Worm (Caenorhabditis elegans) whole organism, young adult: ENCODE results near the gene B0336.12.
A peak's percentile ranks its signal among the peaks of the same experiment; 100 is the strongest.

Experiments
- C17E4.6 ChIP-seq: fragments of 200-800 bp; sonication (Bioruptor generic); IDR thresholded peaks from 2 replicates; pipeline ENCODE4 v1.3.6; 2022; ENCODE audit warnings: missing genetic modification reagents, missing genetic modification characterization, missing compliant biosample characterization
- F23B12.7 ChIP-seq: sonication (generic microtip); optimal IDR thresholded peaks from 2 replicates; lab custom pipeline; 2017; ENCODE audit warnings: missing genetic modification characterization, mild to moderate bottlenecking, missing compliant biosample characterization, antibody characterized with exemption, moderate library complexity; ENCODE audit not compliant: insufficient read depth
- Y53G8AR.9 ChIP-seq: fragments of 200-800 bp; sonication (Bioruptor generic); conservative IDR thresholded peaks from 2 replicates; pipeline ENCODE4 v1.3.6; 2022; ENCODE audit warnings: missing genetic modification reagents, missing genetic modification characterization, missing compliant biosample characterization
- Y56A3A.18 ChIP-seq: fragments of 200-800 bp; sonication (Bioruptor generic); IDR thresholded peaks from 2 replicates; pipeline ENCODE4 v1.3.6; 2022; ENCODE audit warnings: missing genetic modification reagents, missing genetic modification characterization, missing compliant biosample characterization
- Y95B8A.8 ChIP-seq: fragments of 200-800 bp; sonication (Bioruptor generic); IDR thresholded peaks from 2 replicates; pipeline ENCODE4 v1.3.6; 2022; ENCODE audit warnings: missing genetic modification reagents, missing genetic modification characterization, missing compliant biosample characterization
- ZK185.1 ChIP-seq: sonication (generic microtip); optimal IDR thresholded peaks from 2 replicates; lab custom pipeline; 2016; ENCODE audit warnings: mild to moderate bottlenecking, missing genetic modification characterization, missing compliant biosample characterization; ENCODE audit not compliant: poor library complexity, severe bottlenecking
- aptf-2 ChIP-seq: fragments of 200-800 bp; sonication (Bioruptor generic); conservative IDR thresholded peaks from 2 replicates; pipeline ENCODE4 v1.3.6; 2022; ENCODE audit warnings: missing genetic modification reagents, missing genetic modification characterization, missing compliant biosample characterization
- atf-7 ChIP-seq: sonication (generic microtip); optimal IDR thresholded peaks from 2 replicates; lab custom pipeline; 2017; ENCODE audit warnings: mild to moderate bottlenecking, missing genetic modification characterization, missing compliant biosample characterization
- attf-3 ChIP-seq: fragments of 200-800 bp; sonication (Bioruptor generic); conservative IDR thresholded peaks from 2 replicates; pipeline ENCODE4 v1.3.6; 2022; ENCODE audit warnings: missing genetic modification reagents, missing genetic modification characterization, missing compliant biosample characterization
- bed-2 ChIP-seq: fragments of 200-800 bp; sonication (Bioruptor generic); IDR thresholded peaks from 2 replicates; pipeline ENCODE4 v1.3.6; 2022; ENCODE audit warnings: missing genetic modification reagents, missing genetic modification characterization, missing compliant biosample characterization
- cebp-1 ChIP-seq, 2 experiments: fragments of 200-800 bp in 1 of 2; sonication (Bioruptor generic) in 1 of 2; sonication (generic microtip) in 1 of 2; IDR thresholded peaks in 1 of 2; optimal IDR thresholded peaks in 1 of 2; 2 replicates each; pipeline versions ENCODE4 v1.3.6 to Lab custom; 2017 to 2022; ENCODE audit warnings: missing compliant biosample characterization in 2 of 2, missing genetic modification characterization in 2 of 2, mild to moderate bottlenecking in 1 of 2, missing genetic modification reagents in 1 of 2, moderate library complexity in 1 of 2
- cebp-2 ChIP-seq: fragments of 200-800 bp; sonication (Bioruptor generic); IDR thresholded peaks from 2 replicates; pipeline ENCODE4 v1.3.6; 2022; ENCODE audit warnings: missing genetic modification characterization, missing compliant biosample characterization
- ceh-100 ChIP-seq: fragments of 200-800 bp; sonication (Bioruptor generic); IDR thresholded peaks from 2 replicates; pipeline ENCODE4 v1.3.6; 2022; ENCODE audit warnings: missing genetic modification reagents, missing genetic modification characterization, missing compliant biosample characterization
- ceh-79 ChIP-seq: sonication (generic microtip); optimal IDR thresholded peaks from 2 replicates; lab custom pipeline; 2017; ENCODE audit warnings: mild to moderate bottlenecking, missing genetic modification characterization, missing compliant biosample characterization
- die-1 ChIP-seq: sonication (generic microtip); optimal IDR thresholded peaks from 2 replicates; lab custom pipeline; 2016; ENCODE audit warnings: missing genotype, mild to moderate bottlenecking, missing genetic modification characterization, missing compliant biosample characterization
- dox-1 ChIP-seq: fragments of 200-800 bp; sonication (Bioruptor generic); IDR thresholded peaks from 2 replicates; pipeline ENCODE4 v1.3.6; 2022; ENCODE audit warnings: missing genetic modification reagents, missing genetic modification characterization, missing compliant biosample characterization
- dpl-1 ChIP-seq: fragments of 150-350 bp; optimal IDR thresholded peaks from 2 replicates; lab custom pipeline; 2014; ENCODE audit warnings: missing biosample characterization, missing genetic modification reagents, missing genetic modification characterization
- egl-18 ChIP-seq: fragments of 200-800 bp; sonication (Bioruptor generic); IDR thresholded peaks from 2 replicates; pipeline ENCODE4 v1.3.6; 2022; ENCODE audit warnings: missing genetic modification reagents, missing genetic modification characterization, missing compliant biosample characterization
- ekl-4 ChIP-seq: fragments of 200-800 bp; sonication (Bioruptor generic); IDR thresholded peaks from 2 replicates; pipeline ENCODE4 v1.3.6; 2022; ENCODE audit warnings: missing genetic modification reagents, missing genetic modification characterization, missing compliant biosample characterization
- hmg-1.2 ChIP-seq: fragments of 200-800 bp; sonication (Bioruptor generic); IDR thresholded peaks from 2 replicates; pipeline ENCODE4 v1.3.6; 2022; ENCODE audit warnings: missing genetic modification reagents, missing genetic modification characterization, missing compliant biosample characterization
- hmg-20 ChIP-seq: fragments of 200-800 bp; sonication (Bioruptor generic); IDR thresholded peaks from 2 replicates; pipeline ENCODE4 v1.3.6; 2022; ENCODE audit warnings: missing genetic modification reagents, missing genetic modification characterization, missing compliant biosample characterization
- hrde-1 ChIP-seq: sonication (generic microtip); optimal IDR thresholded peaks from 2 replicates; lab custom pipeline; 2016; ENCODE audit warnings: missing genetic modification characterization, mild to moderate bottlenecking, missing compliant biosample characterization, moderate library complexity, missing genotype, missing genetic modification reagents, borderline replicate concordance
- lag-1 ChIP-seq: fragments of 200-800 bp; sonication (Bioruptor generic); IDR thresholded peaks from 2 replicates; pipeline ENCODE4 v1.3.6; 2022; ENCODE audit warnings: missing genetic modification reagents, missing genetic modification characterization, missing compliant biosample characterization
- lin-35 ChIP-seq, 3 experiments: fragments of 150-350 bp in 2 of 3; sonication (generic microtip) in 1 of 3; optimal IDR thresholded peaks; 2 replicates each; lab custom pipeline; 2014 to 2018; ENCODE audit warnings: missing biosample characterization in 3 of 3, missing genetic modification characterization in 3 of 3, missing genetic modification reagents in 3 of 3
- lin-54 ChIP-seq: fragments of 200-800 bp; sonication (Bioruptor generic); optimal IDR thresholded peaks from 2 replicates; lab custom pipeline; 2018; ENCODE audit warnings: mild to moderate bottlenecking, missing genetic modification characterization, missing compliant biosample characterization
- lsl-1 ChIP-seq: fragments of 200-800 bp; sonication (Bioruptor generic); optimal IDR thresholded peaks from 2 replicates; lab custom pipeline; 2018; ENCODE audit warnings: mild to moderate bottlenecking, missing genetic modification characterization, moderate library complexity, missing compliant biosample characterization
- madf-3 ChIP-seq: fragments of 200-800 bp; sonication (Bioruptor generic); IDR thresholded peaks from 2 replicates; pipeline ENCODE4 v1.3.6; 2022; ENCODE audit warnings: missing genetic modification reagents, missing genetic modification characterization, missing compliant biosample characterization
- madf-6 ChIP-seq: fragments of 200-800 bp; sonication (Bioruptor generic); IDR thresholded peaks from 2 replicates; pipeline ENCODE4 v1.3.6; 2022; ENCODE audit warnings: missing genetic modification reagents, missing genetic modification characterization, missing compliant biosample characterization
- madf-8 ChIP-seq: fragments of 200-800 bp; sonication (Bioruptor generic); conservative IDR thresholded peaks from 2 replicates; pipeline ENCODE4 v1.3.6; 2022; ENCODE audit warnings: missing genetic modification reagents, missing genetic modification characterization, missing compliant biosample characterization
- mcd-1 ChIP-seq: fragments of 200-800 bp; sonication (Bioruptor generic); IDR thresholded peaks from 2 replicates; pipeline ENCODE4 v1.3.6; 2022; ENCODE audit warnings: missing genetic modification reagents, missing genetic modification characterization, missing compliant biosample characterization
- nhr-80 ChIP-seq: sonication (generic microtip); optimal IDR thresholded peaks from 2 replicates; lab custom pipeline; 2016; ENCODE audit warnings: missing genetic modification characterization, missing compliant biosample characterization
- rcor-1 ChIP-seq: fragments of 200-800 bp; sonication (Bioruptor generic); IDR thresholded peaks from 2 replicates; pipeline ENCODE4 v1.3.6; 2022; ENCODE audit warnings: missing genetic modification reagents, missing genetic modification characterization, missing compliant biosample characterization
- rec-8 ChIP-seq, 2 experiments: sonication (generic microtip); optimal IDR thresholded peaks; 2 replicates each; lab custom pipeline; 2016; ENCODE audit warnings: mild to moderate bottlenecking in 2 of 2, missing genetic modification characterization in 2 of 2, missing genetic modification reagents in 2 of 2, missing genotype in 2 of 2, missing biosample characterization in 1 of 2, missing compliant biosample characterization in 1 of 2, moderate library complexity in 1 of 2
- repo-1 ChIP-seq: sonication (generic microtip); optimal IDR thresholded peaks from 2 replicates; lab custom pipeline; 2017; ENCODE audit warnings: mild to moderate bottlenecking, missing genetic modification characterization, missing compliant biosample characterization
- snpc-1.1 ChIP-seq: sonication (generic microtip); optimal IDR thresholded peaks from 2 replicates; lab custom pipeline; 2017; ENCODE audit warnings: missing genetic modification characterization, mild to moderate bottlenecking, missing compliant biosample characterization, antibody characterized with exemption, moderate library complexity, missing genotype, missing genetic modification reagents; ENCODE audit not compliant: insufficient read depth
- snpc-1.3 ChIP-seq: sonication (generic microtip); optimal IDR thresholded peaks from 2 replicates; lab custom pipeline; 2017; ENCODE audit warnings: missing genetic modification characterization, mild to moderate bottlenecking, missing compliant biosample characterization, antibody characterized with exemption, moderate library complexity, missing genotype, missing genetic modification reagents; ENCODE audit not compliant: insufficient read depth
- snpc-3.4 ChIP-seq: sonication (generic microtip); optimal IDR thresholded peaks from 2 replicates; lab custom pipeline; 2017; ENCODE audit warnings: missing genetic modification characterization, mild to moderate bottlenecking, missing compliant biosample characterization, antibody characterized with exemption, moderate library complexity, missing genotype, missing genetic modification reagents
- sptf-2 ChIP-seq: fragments of 200-800 bp; sonication (Bioruptor generic); optimal IDR thresholded peaks from 2 replicates; lab custom pipeline; 2018; ENCODE audit warnings: mild to moderate bottlenecking, missing genetic modification characterization, missing compliant biosample characterization
- tbx-9 ChIP-seq: sonication (generic microtip); optimal IDR thresholded peaks from 2 replicates; lab custom pipeline; 2016; ENCODE audit warnings: borderline replicate concordance, missing genetic modification characterization, inconsistent platforms, missing compliant biosample characterization
- tlf-1 ChIP-seq: fragments of 200-800 bp; sonication (Bioruptor generic); optimal IDR thresholded peaks from 2 replicates; lab custom pipeline; 2018; ENCODE audit warnings: mild to moderate bottlenecking, missing genetic modification characterization, missing compliant biosample characterization
- unc-130 ChIP-seq: sonication (generic microtip); optimal IDR thresholded peaks from 2 replicates; lab custom pipeline; 2016; ENCODE audit warnings: missing genetic modification reagents, missing genetic modification characterization, missing compliant biosample characterization
- xnd-1 ChIP-seq: sonication (generic microtip); optimal IDR thresholded peaks from 2 replicates; lab custom pipeline; 2016; ENCODE audit warnings: missing genotype, missing genetic modification reagents, missing genetic modification characterization, missing compliant biosample characterization
- ztf-18 ChIP-seq: sonication (generic microtip); optimal IDR thresholded peaks from 2 replicates; lab custom pipeline; 2016; ENCODE audit warnings: missing genotype, mild to moderate bottlenecking, missing genetic modification characterization, missing compliant biosample characterization

The B0336.12 gene

ce11 chrIII:5665278-5665677 is 44.7 kb downstream of the B0336.12 start:
- TF ChIP-seq tbx-9 (tag; lab: Kevin White, UChicago) (no peak), cebp-2 (GFP tag; lab: Robert Waterston, UW) (no peak), die-1 (tag; lab: Kevin White, UChicago) (no peak), lin-35 (GFP tag; optimal IDR thresholded peaks at IDR 0.05; lab: Kevin White, UChicago) (no peak), xnd-1 (tag; lab: Kevin White, UChicago) (no peak), cebp-1 (GFP tag; IDR thresholded peaks at IDR 0.05; lab: Robert Waterston, UW) (no peak), cebp-1 (tag; optimal IDR thresholded peaks at IDR 0.05; lab: Kevin White, UChicago) (no peak), Y56A3A.18 (GFP tag; lab: Robert Waterston, UW) (no peak), C17E4.6 (GFP tag; lab: Robert Waterston, UW) (no peak), madf-3 (GFP tag; lab: Robert Waterston, UW) (no peak), mcd-1 (no peak), lag-1 (GFP tag; lab: Robert Waterston, UW) (no peak), snpc-1.3 (no peak), unc-130 (GFP tag; lab: Kevin White, UChicago) (no peak), ceh-79 (tag; lab: Kevin White, UChicago) (no peak)
- TF ChIP-seq, all 124 proteins: peak for 0

- peak; percentile 15 for TF ChIP-seq nhr-80 (tag; lab: Kevin White, UChicago)
- no peak for TF ChIP-seq hmg-1.2
- TF ChIP-seq, all 124 proteins: peak for 1
Measured at ce11 chrIII:5663933-5664332, 46.0 kb downstream of the B0336.12 start, which contains the start of gene par-3. par-3 (plus strand) TSS chrIII:5664233.

- TF ChIP-seq hmg-20 (GFP tag; lab: Robert Waterston, UW) (no peak), dpl-1 (peak; percentile 95), rcor-1 (GFP tag; lab: Robert Waterston, UW) (peak; percentile 86), snpc-3.4 (peak; percentile 85), atf-7 (tag; lab: Kevin White, UChicago) (no peak), F23B12.7 (no peak), tlf-1 (GFP tag; lab: Kevin White, UChicago) (peak; percentile 82), hrde-1 (tag; lab: Kevin White, UChicago) (peak; percentile 56), attf-3 (GFP tag; lab: Robert Waterston, UW) (no peak), lsl-1 (GFP tag; lab: Kevin White, UChicago) (peak; percentile 100), repo-1 (tag; lab: Kevin White, UChicago) (no peak), aptf-2 (GFP tag; lab: Robert Waterston, UW) (no peak), snpc-1.1 (tag; lab: Kevin White, UChicago) (peak; percentile 85), egl-18 (GFP tag; lab: Robert Waterston, UW) (no peak), ztf-18 (tag; lab: Kevin White, UChicago) (peak; percentile 27), hmg-1.2 (peak; percentile 59; the same call in 1 of the 2 replicates), dox-1 (peak; percentile 86), Y53G8AR.9 (peak; percentile 83), ZK185.1 (tag; lab: Kevin White, UChicago) (no peak), snpc-1.3 (peak; percentile 66), bed-2 (GFP tag; lab: Robert Waterston, UW) (no peak), ekl-4 (peak; percentile 77; the same call in 1 of the 2 replicates), Y95B8A.8 (GFP tag; lab: Robert Waterston, UW) (peak; percentile 83), rec-8 (tag; optimal IDR thresholded peaks at IDR 0.05; lab: Kevin White, UChicago) (no peak), ceh-100 (GFP tag; lab: Robert Waterston, UW) (peak; percentile 39), sptf-2 (no peak), madf-6 (GFP tag; lab: Robert Waterston, UW) (peak; percentile 100), lin-54 (GFP tag; lab: Kevin White, UChicago) (peak; percentile 94), madf-8 (peak; percentile 100)
Measured at ce11 chrIII:5663521-5663920, 46.4 kb downstream of the B0336.12 start.
